Worm (Caenorhabditis elegans): ENCODE results near the gene srlf-1.

ce11 chrII:7783467-7783959, 6.9 kb upstream of the srlf-1 start, which contains the start of gene skr-17:
- no peak for TF ChIP-seq tab-1 (GFP tag; IDR thresholded peaks at IDR 0.05)
- TF ChIP-seq ref-1 (GFP tag; conservative IDR thresholded peaks at IDR 0.05): no peak
- no peak for TF ChIP-seq cog-1 (tag; optimal IDR thresholded peaks at IDR 0.05)
- TF ChIP-seq flt-1 (GFP tag; IDR thresholded peaks at IDR 0.05): no peak
- TF ChIP-seq ztf-29 (GFP tag; IDR thresholded peaks at IDR 0.05): no peak
- no peak for TF ChIP-seq T22C8.4 (GFP tag; IDR thresholded peaks at IDR 0.05)
- no peak for TF ChIP-seq ztf-23 (GFP tag; IDR thresholded peaks at IDR 0.05)
